Worm (Caenorhabditis elegans) whole organism, mixed stage, embryonic: ENCODE results near the gene clec-182.

Experiments used
- bed-3 ChIP-seq: fragments of 200-800 bp; sonication (Bioruptor generic); optimal IDR thresholded peaks from 3 replicates; lab custom pipeline; 2018; ENCODE audit warnings: mild to moderate bottlenecking, missing genetic modification characterization, moderate library complexity, missing compliant biosample characterization
- blmp-1 ChIP-seq: fragments of 150-350 bp; optimal IDR thresholded peaks from 2 replicates; lab custom pipeline; 2014; ENCODE audit warnings: missing biosample characterization, missing genetic modification characterization
- ceh-43 ChIP-seq: fragments of 200-800 bp; sonication (Bioruptor generic); optimal IDR thresholded peaks from 2 replicates; lab custom pipeline; 2018; ENCODE audit warnings: mild to moderate bottlenecking, missing genetic modification characterization, moderate library complexity, missing compliant biosample characterization
- elt-3 ChIP-seq: fragments of 150-350 bp; optimal IDR thresholded peaks from 2 replicates; lab custom pipeline; 2014; ENCODE audit warnings: missing biosample characterization, missing genetic modification characterization
- nhr-28 ChIP-seq: fragments of 150-350 bp; optimal IDR thresholded peaks from 2 replicates; lab custom pipeline; 2014; ENCODE audit warnings: missing biosample characterization, missing genetic modification characterization
- pha-4 ChIP-seq: fragments of 150-350 bp; optimal IDR thresholded peaks from 2 replicates; lab custom pipeline; 2018; ENCODE audit warnings: missing biosample characterization, missing genetic modification reagents, missing genetic modification characterization
- sptf-1 ChIP-seq: sonication (generic microtip); optimal IDR thresholded peaks from 2 replicates; lab custom pipeline; 2017; ENCODE audit warnings: mild to moderate bottlenecking, missing genetic modification characterization, moderate library complexity, missing compliant biosample characterization
- unc-39 ChIP-seq: fragments of 150-350 bp; optimal IDR thresholded peaks from 2 replicates; lab custom pipeline; 2014; ENCODE audit warnings: missing biosample characterization, missing genetic modification characterization
- unc-62 ChIP-seq: fragments of 150-350 bp; optimal IDR thresholded peaks from 2 replicates; lab custom pipeline; 2014; ENCODE audit warnings: missing biosample characterization, missing genetic modification reagents, missing genetic modification characterization
- zip-8 ChIP-seq: fragments of 150-350 bp; optimal IDR thresholded peaks from 2 replicates; lab custom pipeline; 2014; ENCODE audit warnings: missing biosample characterization, missing genetic modification characterization
- ztf-11 ChIP-seq: fragments of 150-350 bp; optimal IDR thresholded peaks from 2 replicates; lab custom pipeline; 2014; ENCODE audit warnings: missing biosample characterization, missing genetic modification characterization

- TF ChIP-seq ceh-43 = no peak
- no peak for TF ChIP-seq ztf-11
- no peak for TF ChIP-seq sptf-1 (tag; lab: Kevin White, UChicago)
- no peak for TF ChIP-seq unc-39 (tag; lab: Kevin White, UChicago)
- no peak for TF ChIP-seq zip-8
- no peak for TF ChIP-seq nhr-28 (tag; lab: Kevin White, UChicago)
- TF ChIP-seq unc-62 (GFP tag; lab: Kevin White, UChicago) = no peak
- TF ChIP-seq elt-3 (tag; lab: Kevin White, UChicago) = no peak
- no peak for TF ChIP-seq blmp-1 (tag; lab: Kevin White, UChicago)
- no peak for TF ChIP-seq pha-4 (tag; lab: Kevin White, UChicago)
- TF ChIP-seq bed-3 (GFP tag; lab: Kevin White, UChicago) = no peak
Observed at ce11 chrIV:8769539-8769938, 28.6 kb downstream of the clec-182 start, which contains the start of gene F20C5.5.
